Worm (Caenorhabditis elegans) whole organism, L1 larva: ENCODE data around the gene Y45F10B.9.

Experiments
- aha-1 ChIP-seq: fragments of 150-350 bp; optimal IDR thresholded peaks from 2 replicates; lab custom pipeline; 2014; ENCODE audit warnings: missing biosample characterization, missing genetic modification characterization
- alr-1 ChIP-seq: fragments of 200-800 bp; sonication (Bioruptor generic); optimal IDR thresholded peaks from 2 replicates; lab custom pipeline; 2018; ENCODE audit warnings: borderline replicate concordance, mild to moderate bottlenecking, missing genetic modification characterization, missing compliant biosample characterization
- ama-1 ChIP-seq: fragments of 150-350 bp; optimal IDR thresholded peaks from 2 replicates; lab custom pipeline; 2014
- efl-3 ChIP-seq: fragments of 200-800 bp; sonication (Bioruptor generic); optimal IDR thresholded peaks from 2 replicates; lab custom pipeline; 2018; ENCODE audit warnings: mild to moderate bottlenecking, missing genetic modification characterization, missing compliant biosample characterization
- elt-3 ChIP-seq, 6 experiments: fragments of 150-350 bp in 1 of 6; sonication (generic microtip); optimal IDR thresholded peaks; 2 replicates each; lab custom pipeline; 2017 to 2018; ENCODE audit warnings: missing biosample characterization in 6 of 6, missing genetic modification characterization in 6 of 6, inconsistent platforms in 1 of 6
- hlh-17 ChIP-seq: fragments of 200-800 bp; sonication (Bioruptor generic); optimal IDR thresholded peaks from 2 replicates; lab custom pipeline; 2018; ENCODE audit warnings: missing genetic modification characterization, mild to moderate bottlenecking, missing compliant biosample characterization, moderate library complexity, borderline replicate concordance
- mep-1 ChIP-seq: fragments of 150-350 bp; optimal IDR thresholded peaks from 2 replicates; lab custom pipeline; 2014; ENCODE audit warnings: missing biosample characterization, missing genetic modification characterization
- nhr-11 ChIP-seq: fragments of 150-350 bp; optimal IDR thresholded peaks from 2 replicates; lab custom pipeline; 2014; ENCODE audit warnings: missing biosample characterization, missing genetic modification characterization
- snpc-4 ChIP-seq: fragments of 150-350 bp; optimal IDR thresholded peaks from 2 replicates; lab custom pipeline; 2014; ENCODE audit warnings: missing biosample characterization, missing genetic modification characterization
- unc-62 ChIP-seq: fragments of 150-350 bp; optimal IDR thresholded peaks from 2 replicates; lab custom pipeline; 2014; ENCODE audit warnings: missing biosample characterization, missing genetic modification reagents, missing genetic modification characterization
- ztf-11 ChIP-seq, 2 experiments: sonication (generic microtip); optimal IDR thresholded peaks; 2 replicates each; lab custom pipeline; 2016 to 2017; ENCODE audit warnings: missing genetic modification characterization in 2 of 2, missing biosample characterization in 1 of 2, missing compliant biosample characterization in 1 of 2

DNA sequence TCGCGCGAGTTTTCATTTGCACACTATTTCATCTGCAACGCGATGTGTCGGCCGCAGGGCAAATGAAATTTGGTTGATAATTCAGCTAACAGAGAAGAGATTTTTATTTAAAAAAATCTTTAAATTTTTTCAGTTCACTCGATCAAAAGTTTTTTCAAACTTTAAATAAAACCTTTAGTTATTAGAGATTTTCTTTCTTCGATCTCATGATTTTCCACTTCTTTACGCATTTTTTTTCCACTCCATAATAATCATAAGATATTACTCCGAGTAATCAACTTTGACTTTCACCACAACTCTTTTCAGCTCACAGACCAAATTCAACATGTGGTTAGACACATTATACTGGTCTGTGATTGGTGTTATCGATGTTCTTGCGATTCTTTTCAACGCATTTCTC is 23.0 kb downstream of the Y45F10B.9 start, which contains the start of gene srd-10:
- no peak for TF ChIP-seq ama-1 (lab: Kevin White, UChicago)
- TF ChIP-seq alr-1 (tag; lab: Kevin White, UChicago), result no peak
- no peak for TF ChIP-seq ztf-11 (tag; optimal IDR thresholded peaks at IDR 0.05; lab: Kevin White, UChicago)
- no peak for TF ChIP-seq efl-3
- no peak for TF ChIP-seq elt-3 (tag; optimal IDR thresholded peaks at IDR 0.05; lab: Kevin White, UChicago)
- TF ChIP-seq hlh-17 (GFP tag; lab: Kevin White, UChicago), result no peak
- TF ChIP-seq aha-1 (tag; lab: Kevin White, UChicago), result no peak
- TF ChIP-seq unc-62 (GFP tag; lab: Kevin White, UChicago), result no peak
- TF ChIP-seq snpc-4 (tag; lab: Kevin White, UChicago), result no peak
- no peak for TF ChIP-seq nhr-11
- no peak for TF ChIP-seq mep-1 (tag; lab: Kevin White, UChicago)
